1 fruit fly cellular context compared by ENCODE assay signal in the genomic region with DNA sequence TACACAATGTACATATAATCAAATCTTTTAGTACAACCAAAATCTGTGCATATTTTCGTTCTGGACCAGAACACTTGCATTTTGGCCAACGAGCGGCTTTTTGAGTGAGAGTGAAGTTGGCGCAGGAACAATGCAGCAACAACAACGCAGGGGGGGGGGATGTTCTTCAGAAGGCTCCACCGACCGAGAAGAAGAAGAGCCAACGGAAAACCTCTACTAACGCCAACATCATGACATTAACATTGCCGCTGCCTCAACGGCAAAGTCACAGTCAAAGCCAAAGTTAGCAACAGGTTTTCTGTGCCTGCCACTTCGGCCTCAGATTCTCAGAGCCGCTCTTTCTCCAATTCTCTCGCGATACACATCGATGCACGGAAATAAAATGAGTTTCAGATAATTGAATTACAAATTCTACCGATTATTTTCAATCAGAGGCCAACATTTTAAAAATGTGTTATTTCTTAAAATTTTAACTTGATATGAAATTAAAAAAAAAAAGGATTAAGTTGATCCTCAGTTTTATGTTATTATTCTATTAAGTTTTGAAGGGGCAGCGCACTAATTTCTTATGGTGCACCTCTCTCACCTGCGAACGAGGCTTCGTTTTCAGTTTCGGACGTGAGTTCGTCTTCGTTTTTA.
A peak's percentile ranks its signal among the peaks of the same experiment; 100 is the strongest.
TF ChIP-seq lines count a peak whose summit lies in the region.

No protein-coding gene starts in this region.

TF ChIP-seq in whole organism, embryonic, 481 proteins besides CTCF, POLR2A, EP300 and RAD21 (continued from another document and continues in another):
- no peak for TF ChIP-seq aop (GFP tag; IDR thresholded peaks at IDR 0.05; lab: Robert Waterston, UW)
- TF ChIP-seq nmo (GFP tag; optimal IDR thresholded peaks at IDR 0.05; lab: Kevin White, UChicago) = peak; percentile 85
- TF ChIP-seq dmrt99B (tag; optimal IDR thresholded peaks at IDR 0.05; lab: Kevin White, UChicago) = peak; percentile 87
- peak; percentile 63 for TF ChIP-seq stc (GFP tag; IDR thresholded peaks at IDR 0.05; lab: Robert Waterston, UW)
- no peak for TF ChIP-seq CG3838 (GFP tag; optimal IDR thresholded peaks at IDR 0.05; lab: Kevin White, UChicago)
- no peak for TF ChIP-seq CkIIα-i1 (GFP tag; IDR thresholded peaks at IDR 0.05; lab: Robert Waterston, UW)
- TF ChIP-seq CG7963 (GFP tag; IDR thresholded peaks at IDR 0.05; lab: Robert Waterston, UW; ENCODE audit: partially characterized antibody) = no peak
- no peak for TF ChIP-seq CG11398 (GFP tag; optimal IDR thresholded peaks at IDR 0.05; lab: Kevin White, UChicago)
- TF ChIP-seq gsb-n (tag; optimal IDR thresholded peaks at IDR 0.05; lab: Kevin White, UChicago) = peak; percentile 80
- peak; percentile 56 for TF ChIP-seq ems (GFP tag; optimal IDR thresholded peaks at IDR 0.05; lab: Kevin White, UChicago)
- TF ChIP-seq CG42726 (GFP tag; IDR thresholded peaks at IDR 0.05; lab: Robert Waterston, UW; ENCODE audit: partially characterized antibody) = no peak
- TF ChIP-seq Oli (tag; optimal IDR thresholded peaks at IDR 0.05; lab: Kevin White, UChicago) = peak; percentile 80
- peak; percentile 85 for TF ChIP-seq CG11504 (tag; optimal IDR thresholded peaks at IDR 0.05; lab: Kevin White, UChicago)
- TF ChIP-seq nau (GFP tag; optimal IDR thresholded peaks at IDR 0.05; lab: Kevin White, UChicago) = peak; percentile 58
- TF ChIP-seq pho (GFP tag; optimal IDR thresholded peaks at IDR 0.05; lab: Kevin White, UChicago) = peak; percentile 51
- TF ChIP-seq Fer2 (tag; optimal IDR thresholded peaks at IDR 0.05; lab: Kevin White, UChicago) = peak; percentile 39
- TF ChIP-seq NC2α (GFP tag; optimal IDR thresholded peaks at IDR 0.05; lab: Kevin White, UChicago) = peak; percentile 3
- TF ChIP-seq ftz-f1 (GFP tag; optimal IDR thresholded peaks at IDR 0.05; lab: Kevin White, UChicago) = no peak
- peak; percentile 59 for TF ChIP-seq Nf-YB (GFP tag; optimal IDR thresholded peaks at IDR 0.05; lab: Kevin White, UChicago)
- TF ChIP-seq run (tag; optimal IDR thresholded peaks at IDR 0.05; lab: Kevin White, UChicago) = peak; percentile 50
- peak; percentile 42 for TF ChIP-seq Antp (GFP tag; optimal IDR thresholded peaks at IDR 0.05; lab: Kevin White, UChicago)
- peak; percentile 57 for TF ChIP-seq CG30431 (GFP tag; optimal IDR thresholded peaks at IDR 0.05; lab: Kevin White, UChicago)
- no peak for TF ChIP-seq inv (GFP tag; IDR thresholded peaks at IDR 0.05; lab: Robert Waterston, UW; ENCODE audit: partially characterized antibody)
- no peak for TF ChIP-seq cad (GFP tag; optimal IDR thresholded peaks at IDR 0.05; lab: Kevin White, UChicago)
- no peak for TF ChIP-seq Hr39 (optimal IDR thresholded peaks at IDR 0.05; lab: Kevin White, UChicago)
- TF ChIP-seq psq (GFP tag; optimal IDR thresholded peaks at IDR 0.05; lab: Kevin White, UChicago) = peak; percentile 21
- TF ChIP-seq CG6854 (GFP tag; optimal IDR thresholded peaks at IDR 0.05; lab: Kevin White, UChicago) = peak; percentile 34
- peak; percentile 89 for TF ChIP-seq CG6689 (GFP tag; IDR thresholded peaks at IDR 0.05; lab: Robert Waterston, UW)
- TF ChIP-seq kni (GFP tag; optimal IDR thresholded peaks at IDR 0.05; lab: Kevin White, UChicago) = peak; percentile 83
- peak; percentile 50 for TF ChIP-seq CG12942 (GFP tag; optimal IDR thresholded peaks at IDR 0.05; lab: Kevin White, UChicago)
- TF ChIP-seq Asciz (GFP tag; optimal IDR thresholded peaks at IDR 0.05; lab: Kevin White, UChicago) = peak; percentile 71
- TF ChIP-seq CG1792 (GFP tag; optimal IDR thresholded peaks at IDR 0.05; lab: Kevin White, UChicago) = peak; percentile 12
- TF ChIP-seq CG9797 (GFP tag; optimal IDR thresholded peaks at IDR 0.05; lab: Kevin White, UChicago) = no peak
- peak; percentile 73 for TF ChIP-seq Atf6 (GFP tag; IDR thresholded peaks at IDR 0.05; lab: Robert Waterston, UW)
- TF ChIP-seq CG1832 (GFP tag; optimal IDR thresholded peaks at IDR 0.05; lab: Kevin White, UChicago) = no peak
- peak; percentile 18 for TF ChIP-seq dm (GFP tag; optimal IDR thresholded peaks at IDR 0.05; lab: Kevin White, UChicago)
- TF ChIP-seq CG12236 (GFP tag; optimal IDR thresholded peaks at IDR 0.05; lab: Kevin White, UChicago) = peak; percentile 48
- TF ChIP-seq CG1233 (GFP tag; optimal IDR thresholded peaks at IDR 0.05; lab: Kevin White, UChicago) = peak; percentile 67
- no peak for TF ChIP-seq bbx (GFP tag; IDR thresholded peaks at IDR 0.05; lab: Robert Waterston, UW; ENCODE audit: partially characterized antibody)
- TF ChIP-seq crc (GFP tag; optimal IDR thresholded peaks at IDR 0.05; lab: Kevin White, UChicago) = peak; percentile 20
- peak; percentile 45 for TF ChIP-seq trh (GFP tag; optimal IDR thresholded peaks at IDR 0.05; lab: Kevin White, UChicago)
- peak; percentile 67 for TF ChIP-seq CG10654 (GFP tag; optimal IDR thresholded peaks at IDR 0.05; lab: Kevin White, UChicago)
- TF ChIP-seq sna (GFP tag; IDR thresholded peaks at IDR 0.05; lab: Robert Waterston, UW; ENCODE audit: partially characterized antibody) = no peak
- TF ChIP-seq CG10321 (GFP tag; IDR thresholded peaks at IDR 0.05; lab: Robert Waterston, UW) = 0 out of 2 replicates have a peak, but pooled peaks have one; percentile 14
- TF ChIP-seq usp (GFP tag; optimal IDR thresholded peaks at IDR 0.05; lab: Kevin White, UChicago) = no peak
- TF ChIP-seq vfl (GFP tag; optimal IDR thresholded peaks at IDR 0.05; lab: Kevin White, UChicago) = peak; percentile 52
- peak; percentile 63 for TF ChIP-seq mam (GFP tag; optimal IDR thresholded peaks at IDR 0.05; lab: Kevin White, UChicago)
- TF ChIP-seq sima (GFP tag; optimal IDR thresholded peaks at IDR 0.05; lab: Kevin White, UChicago) = no peak
- peak; percentile 69 for TF ChIP-seq scrt (GFP tag; optimal IDR thresholded peaks at IDR 0.05; lab: Kevin White, UChicago)
- TF ChIP-seq chm (GFP tag; IDR thresholded peaks at IDR 0.05; lab: Robert Waterston, UW) = no peak; the same call in 1 of the 2 replicates
- TF ChIP-seq CG17186 (GFP tag; optimal IDR thresholded peaks at IDR 0.05; lab: Kevin White, UChicago) = no peak
- TF ChIP-seq ATbp (GFP tag; optimal IDR thresholded peaks at IDR 0.05; lab: Kevin White, UChicago) = peak; percentile 67
- no peak for TF ChIP-seq CG10462 (GFP tag; optimal IDR thresholded peaks at IDR 0.05; lab: Kevin White, UChicago)
- TF ChIP-seq CG31224 (GFP tag; IDR thresholded peaks at IDR 0.05; lab: Robert Waterston, UW) = peak; percentile 56
- TF ChIP-seq pita (GFP tag; optimal IDR thresholded peaks at IDR 0.05; lab: Kevin White, UChicago) = no peak
- peak; percentile 87 for TF ChIP-seq CG18262 (tag; optimal IDR thresholded peaks at IDR 0.05; lab: Kevin White, UChicago)
- peak; percentile 72 for TF ChIP-seq seq (GFP tag; IDR thresholded peaks at IDR 0.05; lab: Robert Waterston, UW)
- TF ChIP-seq Spps (tag; optimal IDR thresholded peaks at IDR 0.05; lab: Kevin White, UChicago) = peak; percentile 77
- no peak for TF ChIP-seq CG2199 (GFP tag; IDR thresholded peaks at IDR 0.05; lab: Robert Waterston, UW)
- TF ChIP-seq Bteb2 (GFP tag; optimal IDR thresholded peaks at IDR 0.05; lab: Kevin White, UChicago) = peak; percentile 69
- TF ChIP-seq Sin3A (optimal IDR thresholded peaks at IDR 0.05; lab: Kevin White, UChicago) = no peak
- peak; percentile 62 for TF ChIP-seq caup (GFP tag; optimal IDR thresholded peaks at IDR 0.05; lab: Kevin White, UChicago; ENCODE audit: severe bottlenecking)
- TF ChIP-seq tgo (GFP tag; IDR thresholded peaks at IDR 0.05; lab: Robert Waterston, UW) = peak; percentile 85
- TF ChIP-seq CG9609 (GFP tag; optimal IDR thresholded peaks at IDR 0.05; lab: Kevin White, UChicago) = peak; percentile 48
- TF ChIP-seq tx (GFP tag; optimal IDR thresholded peaks at IDR 0.05; lab: Kevin White, UChicago) = no peak
- TF ChIP-seq nerfin-2 (GFP tag; IDR thresholded peaks at IDR 0.05; lab: Robert Waterston, UW; ENCODE audit: partially characterized antibody) = no peak
- peak; percentile 81 for TF ChIP-seq CG8388 (GFP tag; optimal IDR thresholded peaks at IDR 0.05; lab: Kevin White, UChicago)
- TF ChIP-seq cg (GFP tag; optimal IDR thresholded peaks at IDR 0.05; lab: Kevin White, UChicago) = no peak
- TF ChIP-seq CG8089 (GFP tag; optimal IDR thresholded peaks at IDR 0.05; lab: Kevin White, UChicago) = peak; percentile 39
- peak; percentile 83 for TF ChIP-seq dysf (GFP tag; IDR thresholded peaks at IDR 0.05; lab: Robert Waterston, UW)
- TF ChIP-seq Lim3 (GFP tag; IDR thresholded peaks at IDR 0.05; lab: Robert Waterston, UW) = no peak
- no peak for TF ChIP-seq eyg (GFP tag; optimal IDR thresholded peaks at IDR 0.05; lab: Kevin White, UChicago)
- TF ChIP-seq Neu2 (GFP tag; optimal IDR thresholded peaks at IDR 0.05; lab: Kevin White, UChicago; ENCODE audit: borderline replicate concordance) = no peak
- TF ChIP-seq chif (GFP tag; optimal IDR thresholded peaks at IDR 0.05; lab: Kevin White, UChicago) = peak; percentile 40 to 83
- 0 out of 2 replicates have a peak, but pooled peaks have one; percentile 25 for TF ChIP-seq ro (GFP tag; IDR thresholded peaks at IDR 0.05; lab: Robert Waterston, UW)
- peak; percentile 88 for TF ChIP-seq CG15696 (tag; optimal IDR thresholded peaks at IDR 0.05; lab: Kevin White, UChicago)
- TF ChIP-seq lbe (GFP tag; optimal IDR thresholded peaks at IDR 0.05; lab: Kevin White, UChicago) = peak; percentile 85
- TF ChIP-seq sc (optimal IDR thresholded peaks at IDR 0.05; lab: Kevin White, UChicago) = no peak
- peak; percentile 55 for TF ChIP-seq sc (GFP tag; optimal IDR thresholded peaks at IDR 0.05; lab: Kevin White, UChicago)
- peak; percentile 9 for TF ChIP-seq CG6654 (GFP tag; optimal IDR thresholded peaks at IDR 0.05; lab: Kevin White, UChicago)
- no peak for TF ChIP-seq Dp (GFP tag; optimal IDR thresholded peaks at IDR 0.05; lab: Kevin White, UChicago)
- no peak for TF ChIP-seq chinmo (GFP tag; IDR thresholded peaks at IDR 0.05; lab: Robert Waterston, UW; ENCODE audit: partially characterized antibody)
- peak; percentile 36 for TF ChIP-seq CG15514 (GFP tag; optimal IDR thresholded peaks at IDR 0.05; lab: Kevin White, UChicago)
- TF ChIP-seq sqz (GFP tag; optimal IDR thresholded peaks at IDR 0.05; lab: Kevin White, UChicago) = peak; percentile 55
- TF ChIP-seq toy (GFP tag; IDR thresholded peaks at IDR 0.05; lab: Robert Waterston, UW) = 0 out of 2 replicates have a peak, but pooled peaks have one; percentile 29
- TF ChIP-seq onecut (GFP tag; IDR thresholded peaks at IDR 0.05; lab: Robert Waterston, UW) = no peak
- TF ChIP-seq CG2202 (tag; optimal IDR thresholded peaks at IDR 0.05; lab: Kevin White, UChicago) = peak; percentile 67
- no peak for TF ChIP-seq mirr (GFP tag; optimal IDR thresholded peaks at IDR 0.05; lab: Kevin White, UChicago)
- no peak; the same call in 1 of the 2 replicates for TF ChIP-seq CG10959 (GFP tag; IDR thresholded peaks at IDR 0.05; lab: Robert Waterston, UW)
- TF ChIP-seq CG12299 (tag; optimal IDR thresholded peaks at IDR 0.05; lab: Kevin White, UChicago) = peak; percentile 62
- no peak for TF ChIP-seq unc-4 (GFP tag; IDR thresholded peaks at IDR 0.05; lab: Robert Waterston, UW; ENCODE audit: partially characterized antibody)
- TF ChIP-seq pum (GFP tag; optimal IDR thresholded peaks at IDR 0.05; lab: Kevin White, UChicago) = peak; percentile 69
- TF ChIP-seq CG4617 (GFP tag; optimal IDR thresholded peaks at IDR 0.05; lab: Kevin White, UChicago; ENCODE audit: borderline replicate concordance) = peak; percentile 16
- peak; percentile 88 for TF ChIP-seq Ets65A (GFP tag; lab: Kevin White, UChicago)
- peak; percentile 84 for TF ChIP-seq ci (GFP tag; IDR thresholded peaks at IDR 0.05; lab: Robert Waterston, UW)
- TF ChIP-seq CG4328 (GFP tag; optimal IDR thresholded peaks at IDR 0.05; lab: Kevin White, UChicago) = peak; percentile 62
- TF ChIP-seq CG31388 (GFP tag; optimal IDR thresholded peaks at IDR 0.05; lab: Kevin White, UChicago) = no peak
- no peak for TF ChIP-seq z (GFP tag; IDR thresholded peaks at IDR 0.05; lab: Robert Waterston, UW)
- no peak for TF ChIP-seq CG17912 (GFP tag; optimal IDR thresholded peaks at IDR 0.05; lab: Kevin White, UChicago)
- no peak for TF ChIP-seq mld (GFP tag; IDR thresholded peaks at IDR 0.05; lab: Robert Waterston, UW; ENCODE audit: partially characterized antibody)
- no peak for TF ChIP-seq CG9876 (GFP tag; optimal IDR thresholded peaks at IDR 0.05; lab: Kevin White, UChicago)
- no peak for TF ChIP-seq her (GFP tag; optimal IDR thresholded peaks at IDR 0.05; lab: Kevin White, UChicago)
- peak; percentile 71 for TF ChIP-seq Awh (GFP tag; IDR thresholded peaks at IDR 0.05; lab: Robert Waterston, UW)
- peak; percentile 48 for TF ChIP-seq CG18764 (GFP tag; optimal IDR thresholded peaks at IDR 0.05; lab: Kevin White, UChicago)
- 0 out of 2 replicates have a peak, but pooled peaks have one; percentile 49 for TF ChIP-seq gsb (GFP tag; IDR thresholded peaks at IDR 0.05; lab: Robert Waterston, UW)
- no peak for TF ChIP-seq luna (GFP tag; optimal IDR thresholded peaks at IDR 0.05; lab: Kevin White, UChicago)
- peak; percentile 76 for TF ChIP-seq tin (GFP tag; optimal IDR thresholded peaks at IDR 0.05; lab: Kevin White, UChicago)
- TF ChIP-seq ERR (GFP tag; optimal IDR thresholded peaks at IDR 0.05; lab: Kevin White, UChicago) = peak; percentile 10
- peak; percentile 22 for TF ChIP-seq kah (GFP tag; optimal IDR thresholded peaks at IDR 0.05; lab: Kevin White, UChicago)
- TF ChIP-seq CG8924 (tag; optimal IDR thresholded peaks at IDR 0.05; lab: Kevin White, UChicago) = peak; percentile 79
- peak; percentile 83 for TF ChIP-seq Sox102F (GFP tag; optimal IDR thresholded peaks at IDR 0.05; lab: Kevin White, UChicago)
- TF ChIP-seq Sox100B (GFP tag; optimal IDR thresholded peaks at IDR 0.05; lab: Kevin White, UChicago) = peak; percentile 83
- peak; percentile 81 for TF ChIP-seq ara (GFP tag; IDR thresholded peaks at IDR 0.05; lab: Robert Waterston, UW)
- peak; percentile 48 for TF ChIP-seq CG7786 (GFP tag; optimal IDR thresholded peaks at IDR 0.05; lab: Kevin White, UChicago)
- peak; percentile 77 for TF ChIP-seq CG10209 (GFP tag; optimal IDR thresholded peaks at IDR 0.05; lab: Kevin White, UChicago)
- peak; percentile 58 for TF ChIP-seq Dad (GFP tag; optimal IDR thresholded peaks at IDR 0.05; lab: Kevin White, UChicago)
- peak; percentile 61 for TF ChIP-seq Dek (tag; optimal IDR thresholded peaks at IDR 0.05; lab: Kevin White, UChicago)
- peak; percentile 66 for TF ChIP-seq E2f2 (GFP tag; IDR thresholded peaks at IDR 0.05; lab: Robert Waterston, UW)
- peak; percentile 59 for TF ChIP-seq CG8290 (GFP tag; optimal IDR thresholded peaks at IDR 0.05; lab: Kevin White, UChicago)
- no peak for TF ChIP-seq CG8290 (tag; optimal IDR thresholded peaks at IDR 0.05; lab: Kevin White, UChicago)
- peak; percentile 69 for TF ChIP-seq tio (GFP tag; optimal IDR thresholded peaks at IDR 0.05; lab: Kevin White, UChicago)
- peak; percentile 65 for TF ChIP-seq Chrac-16 (GFP tag; optimal IDR thresholded peaks at IDR 0.05; lab: Kevin White, UChicago)
- TF ChIP-seq E2f1 (GFP tag; IDR thresholded peaks at IDR 0.05; lab: Robert Waterston, UW) = peak; percentile 71
